Worm (Caenorhabditis elegans) whole organism, L4 larva: Measurements from ENCODE around the gene srw-122.

Experiments used
- Y5F2A.4 ChIP-seq: fragments of 200-800 bp; sonication (Bioruptor generic); optimal IDR thresholded peaks from 2 replicates; lab custom pipeline; 2018; ENCODE audit warnings: mild to moderate bottlenecking, missing genetic modification characterization, missing compliant biosample characterization
- fos-1 ChIP-seq: fragments of 150-350 bp; optimal IDR thresholded peaks from 2 replicates; lab custom pipeline; 2014; ENCODE audit warnings: missing biosample characterization, missing genetic modification characterization
- madf-9 ChIP-seq: fragments of 200-800 bp; sonication (Bioruptor generic); conservative IDR thresholded peaks from 2 replicates; pipeline ENCODE4 v1.3.6; 2022; ENCODE audit warnings: missing genetic modification reagents, missing genetic modification characterization, missing compliant biosample characterization
- mep-1 ChIP-seq: fragments of 150-350 bp; sonication (generic microtip); optimal IDR thresholded peaks from 3 replicates; lab custom pipeline; 2014; ENCODE audit warnings: missing biosample characterization, missing genetic modification characterization
- nhr-11 ChIP-seq: fragments of 150-350 bp; optimal IDR thresholded peaks from 2 replicates; lab custom pipeline; 2014; ENCODE audit warnings: missing biosample characterization, missing genetic modification characterization
- unc-130 ChIP-seq: sonication (generic microtip); optimal IDR thresholded peaks from 2 replicates; lab custom pipeline; 2016; ENCODE audit warnings: missing genetic modification reagents, missing genetic modification characterization, missing compliant biosample characterization
- unc-39 ChIP-seq: sonication (generic microtip); optimal IDR thresholded peaks from 2 replicates; lab custom pipeline; 2017; ENCODE audit warnings: missing biosample characterization, missing genetic modification characterization

ce11 chrV:2931252-2931651 is 20.8 kb downstream of the srw-122 start, which contains the start of gene C31B8.1:
- TF ChIP-seq nhr-11 = no peak
- TF ChIP-seq madf-9 (GFP tag; lab: Robert Waterston, UW) = no peak
- TF ChIP-seq Y5F2A.4 = no peak
- no peak for TF ChIP-seq fos-1 (tag; lab: Kevin White, UChicago)
- TF ChIP-seq mep-1 (tag; lab: Kevin White, UChicago) = no peak
- no peak for TF ChIP-seq unc-130
- no peak for TF ChIP-seq unc-39 (tag; lab: Kevin White, UChicago)
